Fruit fly (Drosophila melanogaster): Measurements from ENCODE around the gene ex.

Gene ex

DNA sequence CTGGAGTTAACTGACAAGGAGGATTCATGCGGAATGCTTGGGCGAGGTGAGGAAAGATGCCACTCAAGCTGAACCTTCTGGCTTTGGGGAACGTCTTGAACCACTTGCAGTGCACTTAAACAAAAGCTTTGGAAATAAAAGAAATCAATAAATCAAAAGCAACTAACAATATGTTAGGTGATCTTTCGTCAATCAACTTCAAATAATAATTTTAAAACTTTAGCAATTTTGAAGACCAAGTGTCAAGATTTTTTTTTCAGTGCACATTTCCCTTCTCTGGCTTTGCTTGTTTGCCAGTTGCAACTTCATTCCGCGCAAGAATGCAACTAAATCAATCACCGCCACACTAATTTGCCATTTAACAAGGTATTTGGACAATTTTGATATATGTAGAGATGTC, 48.2 kb upstream of the ex start:
- TF ChIP-seq tap (tag; optimal IDR thresholded peaks at IDR 0.05) (no peak), CG11504 (tag; optimal IDR thresholded peaks at IDR 0.05) (no peak), inv (GFP tag; IDR thresholded peaks at IDR 0.05; ENCODE audit: partially characterized antibody) (no peak), Sox102F (GFP tag; optimal IDR thresholded peaks at IDR 0.05) (peak; percentile 25), CG13624 (GFP tag; optimal IDR thresholded peaks at IDR 0.05) (no peak), HmgZ (tag; optimal IDR thresholded peaks at IDR 0.05) (no peak), CG11723 (GFP tag; optimal IDR thresholded peaks at IDR 0.05) (no peak), Fer1 (GFP tag; optimal IDR thresholded peaks at IDR 0.05) (no peak), cwo (GFP tag; optimal IDR thresholded peaks at IDR 0.05) (no peak), CG10274 (GFP tag; optimal IDR thresholded peaks at IDR 0.05) (no peak), CG31365 (tag; optimal IDR thresholded peaks at IDR 0.05) (no peak), gsb (GFP tag; IDR thresholded peaks at IDR 0.05) (no peak), row (GFP tag; IDR thresholded peaks at IDR 0.05) (no peak; the same call in 2 of the 3 replicates), chm (GFP tag; IDR thresholded peaks at IDR 0.05) (no peak), her (GFP tag; optimal IDR thresholded peaks at IDR 0.05) (no peak), CG11247 (GFP tag; IDR thresholded peaks at IDR 0.05) (no peak), CG10979 (tag; optimal IDR thresholded peaks at IDR 0.05) (peak; percentile 47), Blimp-1 (GFP tag; optimal IDR thresholded peaks at IDR 0.05) (peak; percentile 35), hth (optimal IDR thresholded peaks at IDR 0.05) (no peak), Oaz (GFP tag; IDR thresholded peaks at IDR 0.05) (no peak), disco-r (GFP tag; optimal IDR thresholded peaks at IDR 0.05) (no peak), CG2116 (GFP tag; optimal IDR thresholded peaks at IDR 0.05) (no peak), Six4 (GFP tag; optimal IDR thresholded peaks at IDR 0.05) (no peak), ara (GFP tag; IDR thresholded peaks at IDR 0.05) (peak; percentile 53; the same call in 1 of the 2 replicates), ab (GFP tag; optimal IDR thresholded peaks at IDR 0.05) (no peak), CG3995 (GFP tag; optimal IDR thresholded peaks at IDR 0.05) (no peak), ac (GFP tag; optimal IDR thresholded peaks at IDR 0.05) (no peak), peb (GFP tag; IDR thresholded peaks at IDR 0.05) (0 out of 2 replicates have a peak, but pooled peaks have one; percentile 14), pfk (GFP tag; optimal IDR thresholded peaks at IDR 0.05) (no peak), lilli (GFP tag; optimal IDR thresholded peaks at IDR 0.05) (no peak), CG12391 (tag; optimal IDR thresholded peaks at IDR 0.05) (peak; percentile 1), CG1024 (GFP tag; IDR thresholded peaks at IDR 0.05) (no peak), CG16863 (GFP tag; optimal IDR thresholded peaks at IDR 0.05) (no peak), rib (GFP tag; IDR thresholded peaks at IDR 0.05) (no peak), Gug (GFP tag; IDR thresholded peaks at IDR 0.05) (no peak), CG30020 (tag; optimal IDR thresholded peaks at IDR 0.05) (no peak), mirr (GFP tag; optimal IDR thresholded peaks at IDR 0.05) (no peak), CG1603 (tag; optimal IDR thresholded peaks at IDR 0.05) (peak; percentile 4), lov (optimal IDR thresholded peaks at IDR 0.05) (no peak), lov (GFP tag; IDR thresholded peaks at IDR 0.05) (no peak), CG33213 (GFP tag; optimal IDR thresholded peaks at IDR 0.05) (no peak), CG7372 (GFP tag; IDR thresholded peaks at IDR 0.05) (no peak), E2f1 (GFP tag; IDR thresholded peaks at IDR 0.05) (no peak), hbn (GFP tag; IDR thresholded peaks at IDR 0.05; ENCODE audit: partially characterized antibody) (no peak), luna (GFP tag; optimal IDR thresholded peaks at IDR 0.05) (no peak), Ets97D (GFP tag; optimal IDR thresholded peaks at IDR 0.05) (no peak), CG14441 (GFP tag; IDR thresholded peaks at IDR 0.05) (no peak), vnd (GFP tag; IDR thresholded peaks at IDR 0.05; ENCODE audit: partially characterized antibody) (no peak), Kr (GFP tag; optimal IDR thresholded peaks at IDR 0.05) (no peak), ssp (GFP tag; IDR thresholded peaks at IDR 0.05) (no peak), nmo (GFP tag; optimal IDR thresholded peaks at IDR 0.05) (peak; percentile 10), z (GFP tag; IDR thresholded peaks at IDR 0.05) (no peak), CG34422 (GFP tag; IDR thresholded peaks at IDR 0.05) (no peak)
